Fruit fly (Drosophila melanogaster): ENCODE results near the gene CG16815.

The CG16815 gene

DNA sequence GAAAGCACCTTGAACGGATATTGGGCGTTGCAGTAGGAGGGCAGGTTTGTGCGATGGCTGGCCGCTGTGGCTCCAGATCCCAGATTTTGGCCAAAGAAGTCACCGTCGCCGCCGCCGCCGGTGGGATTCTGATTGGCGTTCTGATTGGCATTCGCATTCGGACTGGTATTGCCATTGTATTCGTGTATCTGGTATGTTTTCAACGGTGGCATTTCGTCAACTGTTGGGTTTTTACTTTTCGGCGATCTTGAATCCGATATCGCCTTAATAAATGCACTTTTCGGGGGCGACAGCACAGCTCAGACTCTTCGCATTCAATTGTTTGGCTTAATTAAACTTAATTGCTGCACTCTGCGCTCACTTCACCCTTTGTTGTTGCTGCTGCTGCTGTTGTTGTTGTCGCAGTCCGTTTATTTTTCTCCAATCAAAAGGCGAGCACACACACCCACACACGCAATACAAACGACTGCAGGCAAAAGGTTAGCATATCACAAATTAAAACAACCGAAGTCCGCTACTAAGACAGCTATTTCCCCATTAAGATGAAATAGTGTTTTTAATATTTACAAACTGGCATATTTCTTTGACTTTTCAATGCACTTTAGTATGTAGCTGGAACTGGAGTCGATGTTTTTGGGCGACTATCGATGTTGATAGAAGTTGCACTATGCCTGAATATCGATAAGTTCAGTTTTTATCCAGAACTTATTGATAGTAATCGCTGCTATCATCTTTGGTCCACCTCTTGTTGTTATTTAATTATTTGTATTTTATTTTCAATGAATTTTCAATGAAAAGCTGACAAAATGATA, 10.1 kb upstream of the CG16815 start, which contains the start of the genes CG9426 and mRF1 (continued):
- TF ChIP-seq h (optimal IDR thresholded peaks at IDR 0.05) (no peak), CG12155 (GFP tag; optimal IDR thresholded peaks at IDR 0.05) (peak; percentile 17), lilli (GFP tag; optimal IDR thresholded peaks at IDR 0.05) (peak; percentile 62), sisA (GFP tag; IDR thresholded peaks at IDR 0.05) (no peak), zen2 (GFP tag; IDR thresholded peaks at IDR 0.05; ENCODE audit: partially characterized antibody) (peak; percentile 95), CG14860 (GFP tag; IDR thresholded peaks at IDR 0.05; ENCODE audit: partially characterized antibody) (peak; percentile 94), Taf1 (GFP tag; IDR thresholded peaks at IDR 0.05) (no peak), Sox102F (GFP tag; optimal IDR thresholded peaks at IDR 0.05) (no peak), slou (GFP tag; optimal IDR thresholded peaks at IDR 0.05) (no peak), D (optimal IDR thresholded peaks at IDR 0.05) (no peak), D (GFP tag; optimal IDR thresholded peaks at IDR 0.05) (no peak), NFAT (GFP tag; IDR thresholded peaks at IDR 0.05) (no peak), CG18476 (GFP tag; optimal IDR thresholded peaks at IDR 0.05) (no peak), eve (GFP tag; optimal IDR thresholded peaks at IDR 0.05) (no peak), PHDP (tag; optimal IDR thresholded peaks at IDR 0.05) (no peak), Hmr (GFP tag; optimal IDR thresholded peaks at IDR 0.05) (peak; percentile 3), CG7271 (tag; optimal IDR thresholded peaks at IDR 0.05) (no peak), unc-4 (GFP tag; IDR thresholded peaks at IDR 0.05; ENCODE audit: partially characterized antibody) (peak; percentile 98), hkb (optimal IDR thresholded peaks at IDR 0.05) (no peak), hkb (GFP tag; IDR thresholded peaks at IDR 0.05) (no peak), CG13775 (GFP tag; optimal IDR thresholded peaks at IDR 0.05) (no peak), ftz-f1 (GFP tag; optimal IDR thresholded peaks at IDR 0.05) (no peak), Hsf (GFP tag; optimal IDR thresholded peaks at IDR 0.05) (peak; percentile 31), CG3838 (GFP tag; optimal IDR thresholded peaks at IDR 0.05) (no peak), maf-S (GFP tag; optimal IDR thresholded peaks at IDR 0.05) (no peak), so (GFP tag; IDR thresholded peaks at IDR 0.05) (no peak), z (GFP tag; IDR thresholded peaks at IDR 0.05) (no peak), CG17612 (GFP tag; IDR thresholded peaks at IDR 0.05) (no peak), Xrp1 (GFP tag; IDR thresholded peaks at IDR 0.05) (no peak), HmgZ (tag; optimal IDR thresholded peaks at IDR 0.05) (peak; percentile 37), Aef1 (GFP tag; IDR thresholded peaks at IDR 0.05) (peak; percentile 32; the same call in 1 of the 3 replicates), H15 (GFP tag; IDR thresholded peaks at IDR 0.05) (no peak), CG12659 (GFP tag; optimal IDR thresholded peaks at IDR 0.05) (peak; percentile 63), CG16813 (GFP tag; IDR thresholded peaks at IDR 0.05; ENCODE audit: partially characterized antibody) (peak; percentile 100), CG6791 (GFP tag; IDR thresholded peaks at IDR 0.05; ENCODE audit: partially characterized antibody) (peak; percentile 97), Scr (GFP tag; IDR thresholded peaks at IDR 0.05; ENCODE audit: partially characterized antibody) (peak; percentile 97), CG11696 (GFP tag; IDR thresholded peaks at IDR 0.05) (no peak), wdn (GFP tag; IDR thresholded peaks at IDR 0.05) (no peak), peb (GFP tag; IDR thresholded peaks at IDR 0.05) (no peak), Stat92E (GFP tag; optimal IDR thresholded peaks at IDR 0.05) (peak in 1 of 3 experiments; percentile 34), Dbx (GFP tag; IDR thresholded peaks at IDR 0.05) (0 out of 3 replicates have a peak, but pooled peaks have one; percentile 35), CG15514 (GFP tag; optimal IDR thresholded peaks at IDR 0.05) (peak; percentile 94), CG10366 (GFP tag; IDR thresholded peaks at IDR 0.05) (no peak), CG32532 (GFP tag; IDR thresholded peaks at IDR 0.05) (no peak), Mrtf (GFP tag; IDR thresholded peaks at IDR 0.05) (no peak), Bteb2 (GFP tag; optimal IDR thresholded peaks at IDR 0.05) (peak; percentile 21), lola (GFP tag; optimal IDR thresholded peaks at IDR 0.05) (no peak), Sry-δ (GFP tag; optimal IDR thresholded peaks at IDR 0.05) (peak; percentile 96), CG30403 (GFP tag; optimal IDR thresholded peaks at IDR 0.05) (peak; percentile 12), pb (GFP tag; optimal IDR thresholded peaks at IDR 0.05) (no peak)

Measured in whole organism, embryonic.